Worm (Caenorhabditis elegans): ENCODE measurements around the gene spig-7.

DNA sequence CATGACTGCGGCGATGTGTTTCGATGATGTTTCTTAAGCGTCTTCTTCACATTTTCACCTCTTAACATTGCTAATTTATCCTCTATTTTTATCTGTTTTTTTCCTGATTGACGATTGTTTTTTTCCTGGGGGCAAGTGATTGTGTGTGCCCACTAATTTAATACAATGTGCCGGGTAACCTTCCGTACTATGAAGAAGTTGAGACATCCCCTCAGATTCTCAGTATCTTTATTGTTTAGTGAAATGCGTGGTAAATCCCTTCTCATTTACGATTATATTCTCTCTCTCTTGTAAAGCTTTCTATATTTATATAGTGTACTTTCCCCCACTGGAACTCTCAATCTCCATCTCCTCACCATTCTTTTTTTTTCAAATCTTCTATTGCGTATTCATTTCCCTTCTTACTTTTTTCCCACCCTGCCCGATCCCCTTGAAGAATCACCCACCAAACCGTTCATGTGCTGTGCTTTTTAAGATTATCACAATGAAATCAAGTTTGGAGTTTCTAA lies 18.2 kb upstream of the spig-7 start:
- TF ChIP-seq nhr-11 (tag; optimal IDR thresholded peaks at IDR 0.05) (no peak), dmd-9 (GFP tag; IDR thresholded peaks at IDR 0.05) (no peak), aly-2 (tag; optimal IDR thresholded peaks at IDR 0.05) (no peak), zfp-2 (tag; optimal IDR thresholded peaks at IDR 0.05) (no peak), lin-13 (GFP tag; optimal IDR thresholded peaks at IDR 0.05) (no peak), set-16 (GFP tag; IDR thresholded peaks at IDR 0.05) (no peak), ZK546.5 (tag; optimal IDR thresholded peaks at IDR 0.05) (no peak), unc-62 (GFP tag; optimal IDR thresholded peaks at IDR 0.05 in 1 of 2) (no peak), unc-62 (tag; optimal IDR thresholded peaks at IDR 0.05) (no peak)

Data from whole organism, L4 larva.